Fruit fly (Drosophila melanogaster): ENCODE results near the gene CG15539.

- TF ChIP-seq psq (optimal IDR thresholded peaks at IDR 0.05), result no peak
- TF ChIP-seq h (optimal IDR thresholded peaks at IDR 0.05), result no peak
- no peak for TF ChIP-seq Sin3A (optimal IDR thresholded peaks at IDR 0.05)
These were observed 39.3 kb upstream of the CG15539 start for dm6 chr3R:30466515-30466914.
